5 worm cellular contexts compared by ENCODE assay signal in genomic region chrII:10388041-10388706, ce11.
TF ChIP-seq lines count a peak whose summit lies in the region.

No protein-coding gene starts in this region.

TF ChIP-seq in whole organism, L1 larva, 84 proteins besides CTCF, POLR2A, EP300 and RAD21 (continues in another document):
- peak; percentile 54 for TF ChIP-seq lin-15B (tag; optimal IDR thresholded peaks at IDR 0.05; lab: Kevin White, UChicago)
- TF ChIP-seq lsy-2 (tag; optimal IDR thresholded peaks at IDR 0.05; lab: Kevin White, UChicago), result peak; percentile 75 to 77
- peak; percentile 47 for TF ChIP-seq lin-13 (GFP tag; optimal IDR thresholded peaks at IDR 0.05; lab: Kevin White, UChicago)
- no peak for TF ChIP-seq fkh-10 (GFP tag; optimal IDR thresholded peaks at IDR 0.05; lab: Kevin White, UChicago)
- TF ChIP-seq nhr-20 (tag; optimal IDR thresholded peaks at IDR 0.05; lab: Kevin White, UChicago), result peak; percentile 81
- no peak for TF ChIP-seq hlh-4 (tag; optimal IDR thresholded peaks at IDR 0.05; lab: Kevin White, UChicago)
- TF ChIP-seq dpl-1 (GFP tag; optimal IDR thresholded peaks at IDR 0.05; lab: Kevin White, UChicago), result peak; percentile 55 to 72 (median 69)
- TF ChIP-seq jun-1 (tag; optimal IDR thresholded peaks at IDR 0.05; lab: Kevin White, UChicago), result peak; percentile 54
- TF ChIP-seq egl-13 (tag; optimal IDR thresholded peaks at IDR 0.05; lab: Kevin White, UChicago), result peak; percentile 55
- peak; percentile 63 for TF ChIP-seq fkh-8 (tag; optimal IDR thresholded peaks at IDR 0.05; lab: Kevin White, UChicago)
- TF ChIP-seq ztf-4 (tag; optimal IDR thresholded peaks at IDR 0.05; lab: Kevin White, UChicago), result no peak
- TF ChIP-seq ceh-90 (tag; optimal IDR thresholded peaks at IDR 0.05; lab: Kevin White, UChicago), result no peak
- no peak for TF ChIP-seq fkh-4 (tag; optimal IDR thresholded peaks at IDR 0.05; lab: Kevin White, UChicago; ENCODE audit: borderline replicate concordance)
- TF ChIP-seq mab-9 (GFP tag; IDR thresholded peaks at IDR 0.05; lab: Robert Waterston, UW), result peak; percentile 51; the same call in 1 of the 2 replicates
- peak; percentile 66 for TF ChIP-seq C16A3.4 (tag; optimal IDR thresholded peaks at IDR 0.05; lab: Kevin White, UChicago)
- peak; percentile 57 to 76 for TF ChIP-seq lin-35 (GFP tag; optimal IDR thresholded peaks at IDR 0.05; lab: Kevin White, UChicago)
- no peak for TF ChIP-seq alr-1 (tag; optimal IDR thresholded peaks at IDR 0.05; lab: Kevin White, UChicago; ENCODE audit: borderline replicate concordance)

TF ChIP-seq in whole organism, L3 larva, 47 proteins besides CTCF, POLR2A, EP300 and RAD21 (continues in another document):
- TF ChIP-seq zag-1 (tag; optimal IDR thresholded peaks at IDR 0.05; lab: Kevin White, UChicago) (peak; percentile 57), nhr-76 (tag; optimal IDR thresholded peaks at IDR 0.05; lab: Kevin White, UChicago) (peak; percentile 52), ceh-28 (tag; optimal IDR thresholded peaks at IDR 0.05; lab: Kevin White, UChicago) (peak; percentile 20), egl-5 (tag; optimal IDR thresholded peaks at IDR 0.05; lab: Kevin White, UChicago) (peak; percentile 28), nhr-12 (tag; optimal IDR thresholded peaks at IDR 0.05; lab: Kevin White, UChicago) (no peak), pha-4 (tag; optimal IDR thresholded peaks at IDR 0.05; lab: Kevin White, UChicago) (peak; percentile 80), nfya-1 (tag; optimal IDR thresholded peaks at IDR 0.05; lab: Kevin White, UChicago; ENCODE audit: insufficient read depth) (peak; percentile 72), daf-12 (tag; optimal IDR thresholded peaks at IDR 0.05; lab: Kevin White, UChicago) (no peak), tbx-2 (tag; optimal IDR thresholded peaks at IDR 0.05; lab: Kevin White, UChicago) (peak; percentile 29), nhr-28 (tag; optimal IDR thresholded peaks at IDR 0.05; lab: Kevin White, UChicago) (no peak), elt-1 (tag; optimal IDR thresholded peaks at IDR 0.05; lab: Kevin White, UChicago) (no peak), ama-1 (optimal IDR thresholded peaks at IDR 0.05; lab: Kevin White, UChicago) (no peak), nhr-67 (tag; optimal IDR thresholded peaks at IDR 0.05; lab: Kevin White, UChicago) (no peak), fos-1 (tag; optimal IDR thresholded peaks at IDR 0.05; lab: Kevin White, UChicago) (no peak), hmg-11 (tag; optimal IDR thresholded peaks at IDR 0.05; lab: Kevin White, UChicago) (peak; percentile 60), egl-27 (tag; optimal IDR thresholded peaks at IDR 0.05; lab: Kevin White, UChicago) (no peak), lsy-12 (tag; optimal IDR thresholded peaks at IDR 0.05; lab: Kevin White, UChicago) (peak; percentile 74), fkh-2 (tag; optimal IDR thresholded peaks at IDR 0.05; lab: Kevin White, UChicago) (no peak), R02D3.7 (tag; optimal IDR thresholded peaks at IDR 0.05; lab: Kevin White, UChicago) (peak; percentile 99), nhr-25 (tag; optimal IDR thresholded peaks at IDR 0.05; lab: Kevin White, UChicago) (peak; percentile 41)

TF ChIP-seq in whole organism, early embryonic, 17 proteins besides CTCF, POLR2A, EP300 and RAD21:
- TF ChIP-seq hmbx-1 (tag; optimal IDR thresholded peaks at IDR 0.05; lab: Kevin White, UChicago), result peak; percentile 51
- TF ChIP-seq ceh-36 (tag; optimal IDR thresholded peaks at IDR 0.05; lab: Kevin White, UChicago), result peak; percentile 20
- TF ChIP-seq flt-1 (GFP tag; IDR thresholded peaks at IDR 0.05; lab: Robert Waterston, UW), result peak; percentile 50; the same call in 1 of the 2 replicates
- no peak for TF ChIP-seq tra-4 (tag; optimal IDR thresholded peaks at IDR 0.05; lab: Kevin White, UChicago)
- TF ChIP-seq ceh-13 (GFP tag; optimal IDR thresholded peaks at IDR 0.05; lab: Kevin White, UChicago), result peak; percentile 47
- TF ChIP-seq B0310.2 (tag; optimal IDR thresholded peaks at IDR 0.05; lab: Kevin White, UChicago), result peak; percentile 61
- peak; percentile 72 for TF ChIP-seq tbx-11 (GFP tag; IDR thresholded peaks at IDR 0.05; lab: Robert Waterston, UW)
- 0 out of 2 replicates have a peak, but pooled peaks have one; percentile 25 for TF ChIP-seq scrt-1 (GFP tag; IDR thresholded peaks at IDR 0.05; lab: Robert Waterston, UW)
- TF ChIP-seq hmg-4 (GFP tag; optimal IDR thresholded peaks at IDR 0.05; lab: Kevin White, UChicago), result peak; percentile 20
- TF ChIP-seq hnd-1 (tag; optimal IDR thresholded peaks at IDR 0.05; lab: Kevin White, UChicago), result peak; percentile 31
- peak; percentile 91 for TF ChIP-seq F13C5.2 (tag; optimal IDR thresholded peaks at IDR 0.05; lab: Kevin White, UChicago)
- TF ChIP-seq ama-1 (optimal IDR thresholded peaks at IDR 0.05; lab: Kevin White, UChicago), result no peak
- peak; percentile 74; the same call in 1 of the 2 replicates for TF ChIP-seq sea-1 (GFP tag; conservative IDR thresholded peaks at IDR 0.05; lab: Robert Waterston, UW)
- no peak for TF ChIP-seq aly-1 (tag; optimal IDR thresholded peaks at IDR 0.05; lab: Kevin White, UChicago)
- TF ChIP-seq tbx-37 (GFP tag; conservative IDR thresholded peaks at IDR 0.05; lab: Robert Waterston, UW), result no peak
- TF ChIP-seq pes-1 (GFP tag; IDR thresholded peaks at IDR 0.05; lab: Robert Waterston, UW), result peak; percentile 76
- TF ChIP-seq ets-7 (tag; optimal IDR thresholded peaks at IDR 0.05; lab: Kevin White, UChicago), result no peak

TF ChIP-seq in whole organism, midembryonic, 9 proteins besides CTCF, POLR2A, EP300 and RAD21:
- TF ChIP-seq ztf-23 (GFP tag; IDR thresholded peaks at IDR 0.05; lab: Robert Waterston, UW) (peak; percentile 67; the same call in 1 of the 2 replicates), T22C8.4 (GFP tag; IDR thresholded peaks at IDR 0.05; lab: Robert Waterston, UW) (no peak), tab-1 (GFP tag; IDR thresholded peaks at IDR 0.05; lab: Robert Waterston, UW) (peak; percentile 58; the same call in 1 of the 2 replicates), med-1 (GFP tag; optimal IDR thresholded peaks at IDR 0.05; lab: Kevin White, UChicago; ENCODE audit: insufficient read depth) (peak; percentile 60), ztf-29 (GFP tag; IDR thresholded peaks at IDR 0.05; lab: Robert Waterston, UW) (no peak), cog-1 (tag; optimal IDR thresholded peaks at IDR 0.05; lab: Kevin White, UChicago) (peak; percentile 35), klf-2 (GFP tag; conservative IDR thresholded peaks at IDR 0.05; lab: Robert Waterston, UW) (0 out of 2 replicates have a peak, but pooled peaks have one; percentile 30), ref-1 (GFP tag; conservative IDR thresholded peaks at IDR 0.05; lab: Robert Waterston, UW) (0 out of 2 replicates have a peak, but pooled peaks have one; percentile 17), flt-1 (GFP tag; IDR thresholded peaks at IDR 0.05; lab: Robert Waterston, UW) (peak; percentile 77)
TF ChIP-seq in whole organism, midembryonic: peak in this region for 7.

TF ChIP-seq in whole organism, young adult, 124 proteins besides CTCF, POLR2A, EP300 and RAD21 (continues in another document):
- TF ChIP-seq F33H1.4 (GFP tag; IDR thresholded peaks at IDR 0.05; lab: Robert Waterston, UW) (peak; percentile 51), egl-18 (GFP tag; IDR thresholded peaks at IDR 0.05; lab: Robert Waterston, UW) (no peak), K12H6.12 (tag; optimal IDR thresholded peaks at IDR 0.05; lab: Kevin White, UChicago) (peak; percentile 32), ekl-4 (GFP tag; IDR thresholded peaks at IDR 0.05; lab: Robert Waterston, UW) (peak; percentile 26; the same call in 1 of the 2 replicates), ama-1 (optimal IDR thresholded peaks at IDR 0.05; lab: Kevin White, UChicago) (peak; percentile 44), ama-1 (GFP tag; optimal IDR thresholded peaks at IDR 0.05; lab: Kevin White, UChicago) (peak in 1 of 2 experiments; percentile 16), egl-44 (GFP tag; IDR thresholded peaks at IDR 0.05; lab: Robert Waterston, UW) (0 out of 2 replicates have a peak, but pooled peaks have one; percentile 7), aptf-3 (GFP tag; IDR thresholded peaks at IDR 0.05; lab: Robert Waterston, UW) (no peak), lin-54 (GFP tag; optimal IDR thresholded peaks at IDR 0.05; lab: Kevin White, UChicago) (peak; percentile 62), athp-1 (tag; optimal IDR thresholded peaks at IDR 0.05; lab: Kevin White, UChicago) (peak; percentile 67), ceh-100 (GFP tag; IDR thresholded peaks at IDR 0.05; lab: Robert Waterston, UW) (peak; percentile 74), fkh-3 (tag; optimal IDR thresholded peaks at IDR 0.05; lab: Kevin White, UChicago) (no peak), F39B2.1 (GFP tag; IDR thresholded peaks at IDR 0.05; lab: Robert Waterston, UW) (no peak), dox-1 (GFP tag; IDR thresholded peaks at IDR 0.05; lab: Robert Waterston, UW) (peak; percentile 79), him-1 (tag; optimal IDR thresholded peaks at IDR 0.05; lab: Kevin White, UChicago) (no peak), hmg-20 (GFP tag; IDR thresholded peaks at IDR 0.05; lab: Robert Waterston, UW) (no peak), F37B4.10 (GFP tag; IDR thresholded peaks at IDR 0.05; lab: Robert Waterston, UW) (no peak), snpc-1.3 (tag; optimal IDR thresholded peaks at IDR 0.05; lab: Kevin White, UChicago; ENCODE audit: insufficient read depth) (peak; percentile 78), ceh-79 (tag; optimal IDR thresholded peaks at IDR 0.05; lab: Kevin White, UChicago) (no peak), lir-1 (GFP tag; conservative IDR thresholded peaks at IDR 0.05; lab: Robert Waterston, UW) (no peak), pha-4 (tag; optimal IDR thresholded peaks at IDR 0.05; lab: Kevin White, UChicago) (peak; percentile 54), nhr-27 (tag; optimal IDR thresholded peaks at IDR 0.05; lab: Kevin White, UChicago) (no peak), dpl-1 (GFP tag; optimal IDR thresholded peaks at IDR 0.05; lab: Kevin White, UChicago) (peak; percentile 22), ztf-25 (GFP tag; IDR thresholded peaks at IDR 0.05; lab: Robert Waterston, UW) (no peak), Y53F4B.3 (GFP tag; IDR thresholded peaks at IDR 0.05; lab: Robert Waterston, UW) (no peak), hmg-1.2 (GFP tag; IDR thresholded peaks at IDR 0.05; lab: Robert Waterston, UW) (peak; percentile 43), lin-35 (GFP tag; optimal IDR thresholded peaks at IDR 0.05; lab: Kevin White, UChicago) (peak in 1 of 3 experiments; percentile 80), rpc-1 (optimal IDR thresholded peaks at IDR 0.05; lab: Kevin White, UChicago) (peak; percentile 33), rpc-1 (tag; optimal IDR thresholded peaks at IDR 0.05; lab: Kevin White, UChicago) (no peak), dpff-1 (tag; optimal IDR thresholded peaks at IDR 0.05; lab: Kevin White, UChicago) (no peak), unc-130 (GFP tag; optimal IDR thresholded peaks at IDR 0.05; lab: Kevin White, UChicago) (no peak), lag-1 (GFP tag; IDR thresholded peaks at IDR 0.05; lab: Robert Waterston, UW) (no peak), ztf-3 (GFP tag; optimal IDR thresholded peaks at IDR 0.05; lab: Kevin White, UChicago) (no peak), die-1 (tag; optimal IDR thresholded peaks at IDR 0.05; lab: Kevin White, UChicago) (no peak), ztf-28 (GFP tag; IDR thresholded peaks at IDR 0.05; lab: Robert Waterston, UW) (0 out of 2 replicates have a peak, but pooled peaks have one; percentile 59)

Comparison
In these comparisons a context has a peak if more than half of its experiments do, and no peak if none do; other contexts are left out.
1. Of the 8 proteins assayed by ChIP-seq in both whole organism, young adult and whole organism, L1 larva: peak only in whole organism, young adult: none; only in whole organism, L1 larva: nhr-90 and unc-130; in both: ama-1, dpl-1, efl-1 and snpc-4; in neither: 1; mixed calls (peak in some experiments, not most) for 1.